Worm (Caenorhabditis elegans): ENCODE results near the gene alr-1.

alr-1 gene

ce11 chrX:11137632-11138031, 12.2 kb upstream of the alr-1 start:
- TF ChIP-seq ceh-22 (tag; optimal IDR thresholded peaks at IDR 0.05) (no peak), sdc-2 (tag; optimal IDR thresholded peaks at IDR 0.05) (no peak), ceh-45 (GFP tag; IDR thresholded peaks at IDR 0.05) (no peak), ceh-48 (tag; optimal IDR thresholded peaks at IDR 0.05) (no peak)

ce11 chrX:11136988-11137387, 11.6 kb upstream of the alr-1 start:
- TF ChIP-seq pax-1 (tag; optimal IDR thresholded peaks at IDR 0.05) (no peak), hlh-15 (tag; optimal IDR thresholded peaks at IDR 0.05) (no peak), pag-3 (tag; optimal IDR thresholded peaks at IDR 0.05; ENCODE audit: borderline replicate concordance) (no peak), ttx-3 (tag; optimal IDR thresholded peaks at IDR 0.05) (no peak), ceh-6 (GFP tag; optimal IDR thresholded peaks at IDR 0.05) (no peak), gmeb-2 (tag; optimal IDR thresholded peaks at IDR 0.05) (no peak), sox-2 (GFP tag; IDR thresholded peaks at IDR 0.05) (no peak), dve-1 (tag; optimal IDR thresholded peaks at IDR 0.05) (no peak), ceh-48 (tag; optimal IDR thresholded peaks at IDR 0.05) (no peak), hlh-30 (tag; optimal IDR thresholded peaks at IDR 0.05; ENCODE audit: insufficient read depth) (no peak), ceh-14 (tag; optimal IDR thresholded peaks at IDR 0.05) (no peak), ztf-16 (tag; optimal IDR thresholded peaks at IDR 0.05) (no peak), lim-6 (tag; optimal IDR thresholded peaks at IDR 0.05) (no peak), K09A11.1 (tag; optimal IDR thresholded peaks at IDR 0.05; ENCODE audit: insufficient read depth) (no peak), pha-2 (tag; optimal IDR thresholded peaks at IDR 0.05) (no peak), hlh-13 (GFP tag; optimal IDR thresholded peaks at IDR 0.05) (no peak), tbx-2 (tag; optimal IDR thresholded peaks at IDR 0.05) (no peak)

DNA sequence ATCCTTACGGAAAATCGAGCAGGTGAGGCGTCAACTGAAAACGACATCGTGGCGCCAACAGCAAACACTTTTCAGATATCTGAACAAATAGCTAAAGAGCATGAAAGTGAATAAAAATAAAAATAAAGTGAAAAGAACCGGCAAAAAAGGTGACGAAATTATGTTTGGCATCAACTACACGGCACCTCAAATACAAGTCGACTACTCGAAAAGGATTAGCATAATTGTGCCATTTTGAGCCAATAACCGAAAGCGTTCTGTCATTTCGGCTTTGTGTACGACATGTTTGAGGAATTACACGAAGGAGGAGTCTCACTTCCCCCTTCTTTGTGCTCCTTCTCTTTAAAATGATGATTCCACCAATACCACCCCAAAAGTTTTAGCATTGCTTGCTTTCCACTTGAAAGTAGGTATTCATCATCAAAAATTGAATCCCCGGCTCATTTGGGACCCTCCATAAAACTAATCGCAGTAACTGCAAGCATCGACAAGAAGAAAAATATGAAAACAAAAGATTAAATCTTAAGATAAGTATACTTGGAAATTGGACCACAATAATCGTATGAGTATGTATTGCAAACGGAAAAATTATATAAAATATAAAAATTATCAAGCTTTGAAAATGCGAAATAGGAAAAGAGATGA, 9.5 kb upstream of the alr-1 start:
- TF ChIP-seq syd-9 (tag; optimal IDR thresholded peaks at IDR 0.05) (no peak), ceh-24 (tag; optimal IDR thresholded peaks at IDR 0.05) (no peak), hlh-8 (tag; optimal IDR thresholded peaks at IDR 0.05) (no peak), unc-55 (GFP tag; optimal IDR thresholded peaks at IDR 0.05) (no peak), ttx-3 (tag; optimal IDR thresholded peaks at IDR 0.05) (no peak), ceh-34 (tag; optimal IDR thresholded peaks at IDR 0.05) (no peak), ahr-1 (tag; optimal IDR thresholded peaks at IDR 0.05) (no peak), fax-1 (tag; optimal IDR thresholded peaks at IDR 0.05) (no peak), F13H6.1 (tag; optimal IDR thresholded peaks at IDR 0.05) (no peak), pag-3 (tag; optimal IDR thresholded peaks at IDR 0.05; ENCODE audit: borderline replicate concordance) (no peak), unc-42 (tag; optimal IDR thresholded peaks at IDR 0.05) (no peak), pha-2 (tag; optimal IDR thresholded peaks at IDR 0.05) (no peak), ceh-18 (tag; optimal IDR thresholded peaks at IDR 0.05) (no peak), ceh-30 (tag; optimal IDR thresholded peaks at IDR 0.05) (no peak), nfya-1 (tag; optimal IDR thresholded peaks at IDR 0.05) (no peak)

DNA sequence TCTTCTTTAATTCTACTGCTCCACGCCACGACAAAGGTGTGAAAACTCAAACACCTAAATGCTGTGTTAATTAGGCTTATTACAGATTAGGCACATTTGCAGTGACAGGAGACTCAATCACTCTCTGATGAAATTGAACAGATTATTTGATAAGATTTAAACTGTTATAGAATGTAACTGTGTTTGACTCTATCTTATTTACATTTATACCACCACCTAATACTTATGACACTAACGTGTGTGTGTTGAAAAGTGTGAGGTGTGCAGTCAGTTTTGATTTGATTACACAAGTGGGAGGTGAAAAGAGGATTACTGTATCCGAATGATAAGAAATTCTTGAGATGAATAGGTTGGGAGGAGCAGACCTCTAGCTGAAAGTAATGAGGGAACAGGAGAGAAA, 6.8 kb upstream of the alr-1 start:
- TF ChIP-seq elt-2 (tag; optimal IDR thresholded peaks at IDR 0.05) (peak; percentile 49), eyg-1 (tag; optimal IDR thresholded peaks at IDR 0.05) (no peak), hlh-13 (GFP tag; optimal IDR thresholded peaks at IDR 0.05) (no peak)

ce11 chrX:11126259-11126658, 839 bp upstream of the alr-1 start:
- TF ChIP-seq pat-9 (tag; optimal IDR thresholded peaks at IDR 0.05) (no peak), sox-2 (GFP tag; IDR thresholded peaks at IDR 0.05) (no peak), ets-4 (tag; optimal IDR thresholded peaks at IDR 0.05) (no peak), lim-6 (tag; optimal IDR thresholded peaks at IDR 0.05) (no peak), mec-3 (tag; optimal IDR thresholded peaks at IDR 0.05; ENCODE audit: borderline replicate concordance) (no peak), pax-1 (tag; optimal IDR thresholded peaks at IDR 0.05) (no peak), tbx-2 (tag; optimal IDR thresholded peaks at IDR 0.05) (no peak), pha-2 (tag; optimal IDR thresholded peaks at IDR 0.05) (no peak), gmeb-2 (tag; optimal IDR thresholded peaks at IDR 0.05) (no peak), sox-4 (tag; optimal IDR thresholded peaks at IDR 0.05) (no peak), ceh-6 (GFP tag; optimal IDR thresholded peaks at IDR 0.05) (no peak), ceh-18 (tag; optimal IDR thresholded peaks at IDR 0.05) (no peak)

All from whole organism, late embryonic.